Fruit fly (Drosophila melanogaster): ENCODE measurements around the gene CG7564.

dm6 chr3L:17506005-17506760 is 7.9 kb upstream of the CG7564 start:
- no peak for TF ChIP-seq sv (GFP tag; optimal IDR thresholded peaks at IDR 0.05)
- TF ChIP-seq lola (GFP tag; optimal IDR thresholded peaks at IDR 0.05), result no peak
- peak; percentile 76 for TF ChIP-seq OdsH (GFP tag; optimal IDR thresholded peaks at IDR 0.05)
- no peak for TF ChIP-seq Dfd (GFP tag; optimal IDR thresholded peaks at IDR 0.05)
- no peak for TF ChIP-seq sage (GFP tag; optimal IDR thresholded peaks at IDR 0.05)
- TF ChIP-seq usp (GFP tag; optimal IDR thresholded peaks at IDR 0.05), result no peak
- no peak for TF ChIP-seq Rel (GFP tag; optimal IDR thresholded peaks at IDR 0.05)
- peak; percentile 14 for TF ChIP-seq Rel (tag; optimal IDR thresholded peaks at IDR 0.05)
- TF ChIP-seq pan (optimal IDR thresholded peaks at IDR 0.05), result no peak
- peak; percentile 31 for TF ChIP-seq dmrt93B (GFP tag; optimal IDR thresholded peaks at IDR 0.05)
- TF ChIP-seq h (GFP tag; optimal IDR thresholded peaks at IDR 0.05), result peak; percentile 79
- no peak for TF ChIP-seq GATAd (GFP tag; optimal IDR thresholded peaks at IDR 0.05)
- no peak for TF ChIP-seq Abd-B (GFP tag; optimal IDR thresholded peaks at IDR 0.05)
